Fruit fly (Drosophila melanogaster): ENCODE results near the gene CG31915.

DNA sequence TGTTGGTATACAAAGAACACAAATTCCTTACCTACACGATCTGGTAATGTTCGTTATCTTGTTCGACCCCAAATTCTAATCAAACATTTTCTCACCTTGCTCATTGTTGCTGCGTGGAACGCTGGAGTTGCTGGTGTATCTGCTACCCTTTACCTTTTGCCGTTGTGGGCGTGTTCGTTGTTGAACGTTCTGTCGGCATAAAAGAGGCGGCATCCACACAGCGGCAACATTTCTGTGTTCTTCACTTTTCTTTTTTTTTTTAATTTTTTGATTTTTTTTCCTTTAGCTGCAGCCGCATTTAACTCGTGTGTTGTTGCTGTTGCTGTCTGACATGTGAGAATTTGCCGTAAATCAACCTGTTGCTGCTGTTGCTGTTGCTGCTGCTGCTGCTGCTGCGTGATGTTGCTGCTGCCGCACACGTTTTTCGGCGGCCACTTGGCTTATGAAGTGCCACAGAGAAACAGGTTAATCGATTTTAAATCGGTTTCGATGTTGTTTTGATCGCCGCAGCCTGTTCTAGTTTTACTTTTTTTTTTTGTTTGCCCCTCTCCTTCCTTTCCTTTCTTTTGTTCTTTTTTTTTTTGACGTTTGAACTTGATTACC lies 38.1 kb upstream of the CG31915 start:
- no peak for TF ChIP-seq CTCF (optimal IDR thresholded peaks at IDR 0.05)
- TF ChIP-seq CG8478 (optimal IDR thresholded peaks at IDR 0.05): no peak
